Fruit fly (Drosophila melanogaster) S2 (cell line): ENCODE results near the gene CG9500.

Experiments
- CG8478 ChIP-seq: fragments of >200 bp; optimal IDR thresholded peaks from 2 replicates; lab custom pipeline; 2018
- CTCF ChIP-seq, 2 experiments: fragments of >200 bp; optimal IDR thresholded peaks; 2 replicates each; lab custom pipeline; 2018

DNA sequence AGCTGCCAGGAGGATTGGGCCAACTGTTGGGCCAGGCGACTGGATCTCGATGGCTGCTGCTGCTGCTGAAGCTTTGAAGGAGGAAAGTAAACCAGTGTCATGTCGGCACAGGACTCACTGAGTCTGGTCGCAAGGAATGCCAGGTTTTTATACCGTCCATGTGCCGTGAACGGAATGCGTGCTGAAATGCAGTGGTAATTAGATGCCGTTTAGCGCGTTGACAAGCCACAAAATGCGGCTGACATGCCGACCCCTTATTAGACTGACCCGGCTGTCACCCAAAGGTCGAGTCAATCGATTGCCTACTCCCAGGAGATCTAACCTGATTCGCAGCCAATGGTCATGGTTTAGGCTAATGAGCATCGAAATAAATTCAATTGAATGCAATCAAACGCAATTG, 3.9 kb downstream of the CG9500 start, which contains the start of gene ppk7:
- TF ChIP-seq CG8478: no peak
- TF ChIP-seq CTCF (optimal IDR thresholded peaks at IDR 0.05; lab: Kevin White, UChicago): no peak
